Fruit fly (Drosophila melanogaster): ENCODE data around the gene CG9588.

CG9588 gene

dm6 chr3R:13710645-13711044, 34.2 kb upstream of the CG9588 start (continued):
- TF ChIP-seq Sox102F (GFP tag; optimal IDR thresholded peaks at IDR 0.05), result no peak
- TF ChIP-seq lab (GFP tag; optimal IDR thresholded peaks at IDR 0.05), result peak; percentile 26
- TF ChIP-seq crp (GFP tag; optimal IDR thresholded peaks at IDR 0.05), result peak; percentile 91 to 97
- no peak for TF ChIP-seq CG30020 (tag; optimal IDR thresholded peaks at IDR 0.05)
- TF ChIP-seq bcd (GFP tag; optimal IDR thresholded peaks at IDR 0.05), result no peak
- no peak for TF ChIP-seq pfk (GFP tag; optimal IDR thresholded peaks at IDR 0.05)
- no peak for TF ChIP-seq CG3065 (GFP tag; optimal IDR thresholded peaks at IDR 0.05)
- TF ChIP-seq CG10462 (GFP tag; optimal IDR thresholded peaks at IDR 0.05), result no peak
- TF ChIP-seq CG17612 (GFP tag; IDR thresholded peaks at IDR 0.05), result no peak
- no peak for TF ChIP-seq shn (GFP tag; optimal IDR thresholded peaks at IDR 0.05)
- peak; percentile 69 for TF ChIP-seq pzg (GFP tag; optimal IDR thresholded peaks at IDR 0.05)
- TF ChIP-seq Hr78 (GFP tag; optimal IDR thresholded peaks at IDR 0.05), result peak in 1 of 2 experiments; percentile 12
- TF ChIP-seq bab2 (GFP tag; optimal IDR thresholded peaks at IDR 0.05), result no peak
- TF ChIP-seq D (optimal IDR thresholded peaks at IDR 0.05), result no peak
- TF ChIP-seq D (GFP tag; optimal IDR thresholded peaks at IDR 0.05), result no peak
- TF ChIP-seq CG2202 (tag; optimal IDR thresholded peaks at IDR 0.05), result no peak
- no peak for TF ChIP-seq Pdp1 (GFP tag; optimal IDR thresholded peaks at IDR 0.05)
- no peak for TF ChIP-seq wor (GFP tag; IDR thresholded peaks at IDR 0.05)
- no peak for TF ChIP-seq CG12942 (GFP tag; optimal IDR thresholded peaks at IDR 0.05)
- peak; percentile 3 for TF ChIP-seq CG8388 (GFP tag; optimal IDR thresholded peaks at IDR 0.05)
- TF ChIP-seq hkb (optimal IDR thresholded peaks at IDR 0.05), result no peak
- 0 out of 2 replicates have a peak, but pooled peaks have one; percentile 15 for TF ChIP-seq hkb (GFP tag; IDR thresholded peaks at IDR 0.05)
- TF ChIP-seq CG17186 (GFP tag; optimal IDR thresholded peaks at IDR 0.05), result peak; percentile 39
- TF ChIP-seq CG12219 (GFP tag; optimal IDR thresholded peaks at IDR 0.05), result no peak
- peak; percentile 19 for TF ChIP-seq nerfin-1 (tag; optimal IDR thresholded peaks at IDR 0.05)
- no peak for TF ChIP-seq toy (GFP tag; IDR thresholded peaks at IDR 0.05)
- TF ChIP-seq Side (GFP tag; optimal IDR thresholded peaks at IDR 0.05), result no peak
- TF ChIP-seq seq (GFP tag; IDR thresholded peaks at IDR 0.05), result no peak
- no peak for TF ChIP-seq D19B (GFP tag; optimal IDR thresholded peaks at IDR 0.05)
- TF ChIP-seq tx (GFP tag; optimal IDR thresholded peaks at IDR 0.05), result no peak
- no peak for TF ChIP-seq phol (tag; optimal IDR thresholded peaks at IDR 0.05)
- TF ChIP-seq CG8478 (optimal IDR thresholded peaks at IDR 0.05), result no peak
- peak; percentile 94 for TF ChIP-seq CG7928 (GFP tag; optimal IDR thresholded peaks at IDR 0.05)
- peak; percentile 55 for TF ChIP-seq Ets65A (GFP tag)
- peak; percentile 98 for TF ChIP-seq CG10959 (GFP tag; IDR thresholded peaks at IDR 0.05)
- TF ChIP-seq CG1233 (GFP tag; optimal IDR thresholded peaks at IDR 0.05), result no peak
- no peak for TF ChIP-seq CG16815 (GFP tag; optimal IDR thresholded peaks at IDR 0.05)
- TF ChIP-seq CG3281 (GFP tag; optimal IDR thresholded peaks at IDR 0.05), result peak; percentile 61
- TF ChIP-seq Taf1 (GFP tag; IDR thresholded peaks at IDR 0.05), result no peak
- TF ChIP-seq sim (GFP tag; IDR thresholded peaks at IDR 0.05), result no peak
- TF ChIP-seq BtbVII (GFP tag; optimal IDR thresholded peaks at IDR 0.05), result no peak
- peak; percentile 48 for TF ChIP-seq Med (GFP tag)
- TF ChIP-seq CG3847 (GFP tag; IDR thresholded peaks at IDR 0.05), result no peak
- TF ChIP-seq CG7963 (GFP tag; IDR thresholded peaks at IDR 0.05; ENCODE audit: partially characterized antibody), result no peak
- TF ChIP-seq Optix (GFP tag; IDR thresholded peaks at IDR 0.05), result 0 out of 3 replicates have a peak, but pooled peaks have one; percentile 26
- no peak for TF ChIP-seq oc (tag; optimal IDR thresholded peaks at IDR 0.05)
- no peak for TF ChIP-seq Sox100B (GFP tag; optimal IDR thresholded peaks at IDR 0.05)
- no peak for TF ChIP-seq CG11456 (GFP tag; IDR thresholded peaks at IDR 0.05)
- no peak for TF ChIP-seq CG4360 (GFP tag; IDR thresholded peaks at IDR 0.05)
- TF ChIP-seq CG12391 (tag; optimal IDR thresholded peaks at IDR 0.05), result peak; percentile 19
- peak; percentile 5 for TF ChIP-seq CG2120 (GFP tag; optimal IDR thresholded peaks at IDR 0.05)
- TF ChIP-seq Deaf1 (tag; optimal IDR thresholded peaks at IDR 0.05), result no peak
